Worm (Caenorhabditis elegans): ENCODE results near the gene Y69A2AR.51.

ce11 chrIV:2556211-2556610, 16.0 kb upstream of the Y69A2AR.51 start:
- TF ChIP-seq madf-8 (GFP tag; conservative IDR thresholded peaks at IDR 0.05), result no peak
- TF ChIP-seq tbp1 (GFP tag; optimal IDR thresholded peaks at IDR 0.05), result no peak
- TF ChIP-seq dpl-1 (GFP tag; optimal IDR thresholded peaks at IDR 0.05), result no peak
- no peak for TF ChIP-seq cebp-1 (GFP tag; IDR thresholded peaks at IDR 0.05)
- TF ChIP-seq cebp-1 (tag; optimal IDR thresholded peaks at IDR 0.05), result no peak
- TF ChIP-seq ztf-28 (GFP tag; IDR thresholded peaks at IDR 0.05), result no peak
- TF ChIP-seq Y79H2A.3 (GFP tag; conservative IDR thresholded peaks at IDR 0.05), result no peak
- TF ChIP-seq snpc-3.4 (tag; optimal IDR thresholded peaks at IDR 0.05), result no peak
- no peak for TF ChIP-seq snpc-4 (GFP tag; optimal IDR thresholded peaks at IDR 0.05)
- TF ChIP-seq snpc-4 (tag; optimal IDR thresholded peaks at IDR 0.05), result no peak
- TF ChIP-seq ama-1 (optimal IDR thresholded peaks at IDR 0.05), result no peak
- no peak for TF ChIP-seq ama-1 (GFP tag; optimal IDR thresholded peaks at IDR 0.05)
- no peak for TF ChIP-seq ztf-22 (GFP tag; optimal IDR thresholded peaks at IDR 0.05)
- no peak for TF ChIP-seq lin-40 (tag; optimal IDR thresholded peaks at IDR 0.05)
- no peak for TF ChIP-seq rpc-1 (optimal IDR thresholded peaks at IDR 0.05)
- TF ChIP-seq rpc-1 (tag; optimal IDR thresholded peaks at IDR 0.05), result no peak
